Fruit fly (Drosophila melanogaster): ENCODE data around the gene mRpL2.
A peak's percentile ranks its signal among the peaks of the same experiment; 100 is the strongest.

The mRpL2 gene

DNA sequence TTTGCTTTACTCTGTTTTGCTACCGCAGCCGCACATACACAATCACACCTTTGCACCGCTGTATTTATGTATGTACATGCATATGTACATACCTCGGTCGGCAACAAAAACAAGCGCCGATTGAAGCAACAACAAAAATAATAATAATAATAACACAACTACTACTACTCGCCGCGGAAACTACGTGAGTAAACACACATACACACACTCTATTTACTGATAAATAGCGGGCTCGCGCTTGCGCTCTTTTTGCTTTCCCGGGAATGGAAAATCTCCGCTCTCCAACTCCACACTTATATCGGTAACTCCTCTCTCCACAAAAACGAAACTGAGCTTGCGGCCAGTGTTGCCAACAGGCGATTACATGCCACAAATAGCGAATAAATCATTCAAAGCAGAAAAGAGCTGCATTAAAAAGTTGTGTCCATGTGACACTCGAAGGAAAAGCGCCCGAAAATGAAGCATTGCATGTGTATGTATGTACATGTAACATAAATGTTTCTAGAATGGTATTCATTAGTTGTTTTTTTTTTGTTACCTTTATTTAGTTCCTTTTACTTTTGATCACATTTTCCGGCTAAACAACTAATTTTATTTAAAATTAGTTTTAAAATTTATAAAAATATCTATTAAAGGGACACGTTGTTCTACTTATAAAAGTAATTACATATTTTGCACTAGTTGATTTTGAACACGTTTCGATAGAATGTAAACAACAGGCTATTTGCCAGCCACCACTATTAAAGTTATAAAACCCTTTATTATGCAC lies 1.8 kb upstream of the mRpL2 start (continued):
- TF ChIP-seq Meics (GFP tag; optimal IDR thresholded peaks at IDR 0.05) (peak; percentile 74), unc-4 (GFP tag; IDR thresholded peaks at IDR 0.05; ENCODE audit: partially characterized antibody) (0 out of 2 replicates have a peak, but pooled peaks have one; percentile 45), bbx (GFP tag; IDR thresholded peaks at IDR 0.05; ENCODE audit: partially characterized antibody) (peak; percentile 26; the same call in 1 of the 2 replicates), CG13424 (tag; optimal IDR thresholded peaks at IDR 0.05) (peak; percentile 72), maf-S (GFP tag; optimal IDR thresholded peaks at IDR 0.05) (peak; percentile 18), peb (GFP tag; IDR thresholded peaks at IDR 0.05) (no peak), CG5180 (GFP tag; optimal IDR thresholded peaks at IDR 0.05) (peak; percentile 77), Hr51 (GFP tag; optimal IDR thresholded peaks at IDR 0.05) (peak; percentile 48 to 76), MESR4 (GFP tag; optimal IDR thresholded peaks at IDR 0.05) (peak; percentile 41), CG15479 (GFP tag; optimal IDR thresholded peaks at IDR 0.05) (peak; percentile 86), CG17912 (GFP tag; optimal IDR thresholded peaks at IDR 0.05) (peak; percentile 92), CkIIα-i1 (GFP tag; IDR thresholded peaks at IDR 0.05) (no peak), ase (GFP tag; IDR thresholded peaks at IDR 0.05) (0 out of 3 replicates have a peak, but pooled peaks have one; percentile 30), CG30020 (tag; optimal IDR thresholded peaks at IDR 0.05) (no peak), CG4707 (GFP tag; optimal IDR thresholded peaks at IDR 0.05) (peak; percentile 72), cg (GFP tag; optimal IDR thresholded peaks at IDR 0.05) (peak; percentile 99), CG10543 (GFP tag; optimal IDR thresholded peaks at IDR 0.05) (peak; percentile 98), dati (GFP tag; IDR thresholded peaks at IDR 0.05) (no peak), sr (GFP tag; IDR thresholded peaks at IDR 0.05) (no peak), Dll (GFP tag; IDR thresholded peaks at IDR 0.05; ENCODE audit: partially characterized antibody) (no peak), CG13775 (GFP tag; optimal IDR thresholded peaks at IDR 0.05) (no peak), pb (GFP tag; optimal IDR thresholded peaks at IDR 0.05) (no peak), crc (GFP tag; optimal IDR thresholded peaks at IDR 0.05) (peak; percentile 64), CG2199 (GFP tag; IDR thresholded peaks at IDR 0.05) (0 out of 3 replicates have a peak, but pooled peaks have one; percentile 71), scrt (GFP tag; optimal IDR thresholded peaks at IDR 0.05) (peak; percentile 78), btn (GFP tag; optimal IDR thresholded peaks at IDR 0.05) (peak; percentile 25), bsh (GFP tag; optimal IDR thresholded peaks at IDR 0.05) (peak; percentile 52 to 66), pita (GFP tag; optimal IDR thresholded peaks at IDR 0.05) (no peak), cas (GFP tag; IDR thresholded peaks at IDR 0.05) (no peak), run (tag; optimal IDR thresholded peaks at IDR 0.05) (peak; percentile 63), CG3847 (GFP tag; IDR thresholded peaks at IDR 0.05) (peak; percentile 54), grn (GFP tag; optimal IDR thresholded peaks at IDR 0.05) (peak; percentile 73), Ravus (GFP tag; IDR thresholded peaks at IDR 0.05) (no peak), HmgD (GFP tag; optimal IDR thresholded peaks at IDR 0.05) (peak; percentile 35), Eip74EF (GFP tag; optimal IDR thresholded peaks at IDR 0.05) (peak in 1 of 2 experiments; percentile 75), CG18262 (tag; optimal IDR thresholded peaks at IDR 0.05) (peak; percentile 30), bab2 (GFP tag; optimal IDR thresholded peaks at IDR 0.05) (peak; percentile 77), CG1024 (GFP tag; IDR thresholded peaks at IDR 0.05) (peak; percentile 68; the same call in 1 of the 2 replicates), CG7372 (GFP tag; IDR thresholded peaks at IDR 0.05) (no peak), usp (GFP tag; optimal IDR thresholded peaks at IDR 0.05) (no peak), grau (tag; optimal IDR thresholded peaks at IDR 0.05) (peak; percentile 38), PHDP (tag; optimal IDR thresholded peaks at IDR 0.05) (peak; percentile 55), Usf (GFP tag; optimal IDR thresholded peaks at IDR 0.05) (no peak), CG34376 (GFP tag; optimal IDR thresholded peaks at IDR 0.05) (peak; percentile 95), oc (tag; optimal IDR thresholded peaks at IDR 0.05) (no peak), abd-A (tag; optimal IDR thresholded peaks at IDR 0.05) (peak; percentile 98), CG9817 (tag; optimal IDR thresholded peaks at IDR 0.05) (peak; percentile 46), CHES-1-like (GFP tag; optimal IDR thresholded peaks at IDR 0.05) (peak; percentile 84)

Measured in whole organism, embryonic.